Fruit fly (Drosophila melanogaster) whole organism, embryonic: ENCODE results near the gene Indy.

Source experiments
- ATbp ChIP-seq: fragments of 200-800 bp; sonication (Bioruptor generic); optimal IDR thresholded peaks from 2 replicates; lab custom pipeline; 2017; ENCODE audit warnings: missing biosample characterization, mild to moderate bottlenecking, missing genetic modification characterization, missing genetic modification reagents
- B-H1 ChIP-seq: fragments of 200-800 bp; sonication (Bioruptor generic); IDR thresholded peaks from 3 replicates; pipeline ENCODE4 v1.3.6; 2022; ENCODE audit warnings: missing biosample characterization, missing genetic modification characterization
- CG10431 ChIP-seq: fragments of 200-800 bp; sonication (Bioruptor generic); optimal IDR thresholded peaks from 3 replicates; lab custom pipeline; 2018; ENCODE audit warnings: missing biosample characterization, mild to moderate bottlenecking, missing genetic modification characterization
- CG11398 ChIP-seq: fragments of 200-800 bp; sonication (Bioruptor generic); optimal IDR thresholded peaks from 2 replicates; lab custom pipeline; 2016; ENCODE audit warnings: missing biosample characterization, missing genetic modification characterization
- CG13775 ChIP-seq: fragments of 200-800 bp; sonication (Bioruptor generic); optimal IDR thresholded peaks from 3 replicates; lab custom pipeline; 2017; ENCODE audit warnings: missing biosample characterization, mild to moderate bottlenecking, missing genetic modification characterization
- CG14014 ChIP-seq: fragments of 200-800 bp; sonication (Bioruptor generic); IDR thresholded peaks from 2 replicates; pipeline ENCODE4 v1.3.6; 2022; ENCODE audit warnings: missing biosample characterization, missing genetic modification characterization
- CG15479 ChIP-seq: fragments of 200-800 bp; sonication (Bioruptor generic); optimal IDR thresholded peaks from 3 replicates; lab custom pipeline; 2019; ENCODE audit warnings: missing biosample characterization, mild to moderate bottlenecking, missing genetic modification characterization, moderate library complexity
- CG17385 ChIP-seq: fragments of 200-800 bp; sonication (Bioruptor generic); optimal IDR thresholded peaks from 3 replicates; lab custom pipeline; 2018; ENCODE audit warnings: missing biosample characterization, mild to moderate bottlenecking, missing genetic modification characterization
- CG1792 ChIP-seq: fragments of 200-800 bp; sonication (Bioruptor generic); optimal IDR thresholded peaks from 2 replicates; lab custom pipeline; 2016; ENCODE audit warnings: missing biosample characterization, missing genetic modification characterization
- CG2712 ChIP-seq: fragments of 200-800 bp; optimal IDR thresholded peaks from 3 replicates; lab custom pipeline; 2019; ENCODE audit warnings: missing biosample characterization, mild to moderate bottlenecking, missing genetic modification characterization, moderate library complexity
- CG30020 ChIP-seq: fragments of 200-800 bp; optimal IDR thresholded peaks from 2 replicates; lab custom pipeline; 2019; ENCODE audit warnings: missing biosample characterization, mild to moderate bottlenecking, missing genetic modification characterization, moderate library complexity
- CG4820 ChIP-seq: fragments of 200-800 bp; sonication (Bioruptor generic); optimal IDR thresholded peaks from 3 replicates; lab custom pipeline; 2016; ENCODE audit warnings: missing biosample characterization, missing genetic modification characterization
- CG5245 ChIP-seq: fragments of 200-800 bp; sonication (Bioruptor generic); optimal IDR thresholded peaks from 3 replicates; lab custom pipeline; 2016; ENCODE audit warnings: missing biosample characterization, missing genetic modification characterization
- CG6765 ChIP-seq: fragments of 200-800 bp; sonication (Bioruptor generic); optimal IDR thresholded peaks from 3 replicates; lab custom pipeline; 2017; ENCODE audit warnings: missing biosample characterization, mild to moderate bottlenecking, missing genetic modification characterization
- CG6854 ChIP-seq: fragments of 200-800 bp; sonication (Bioruptor generic); optimal IDR thresholded peaks from 3 replicates; lab custom pipeline; 2017; ENCODE audit warnings: missing biosample characterization, mild to moderate bottlenecking, missing genetic modification characterization
- CG7271 ChIP-seq: fragments of 200-800 bp; sonication (Bioruptor generic); optimal IDR thresholded peaks from 2 replicates; lab custom pipeline; 2018; ENCODE audit warnings: missing biosample characterization, mild to moderate bottlenecking, missing genetic modification characterization, moderate library complexity
- CG7786 ChIP-seq: fragments of 200-800 bp; sonication (Bioruptor generic); optimal IDR thresholded peaks from 2 replicates; lab custom pipeline; 2016; ENCODE audit warnings: missing biosample characterization, missing genetic modification characterization
- CG8281 ChIP-seq: fragments of 200-800 bp; sonication (Bioruptor generic); optimal IDR thresholded peaks from 2 replicates; lab custom pipeline; 2018; ENCODE audit warnings: missing biosample characterization, mild to moderate bottlenecking, missing genetic modification characterization, moderate library complexity
- CG8359 ChIP-seq: fragments of 200-800 bp; sonication (Bioruptor generic); optimal IDR thresholded peaks from 2 replicates; lab custom pipeline; 2017; ENCODE audit warnings: missing biosample characterization, mild to moderate bottlenecking, missing genetic modification characterization, borderline replicate concordance
- CG8944 ChIP-seq: fragments of 200-800 bp; sonication (Bioruptor generic); optimal IDR thresholded peaks from 3 replicates; lab custom pipeline; 2016; ENCODE audit warnings: missing biosample characterization, missing genetic modification characterization
- CHES-1-like ChIP-seq: fragments of 200-800 bp; sonication (Bioruptor generic); optimal IDR thresholded peaks from 2 replicates; lab custom pipeline; 2016; ENCODE audit warnings: missing biosample characterization, missing genetic modification characterization
- Dad ChIP-seq: fragments of 200-800 bp; sonication (Bioruptor generic); optimal IDR thresholded peaks from 3 replicates; lab custom pipeline; 2016; ENCODE audit warnings: missing biosample characterization, missing genetic modification characterization
- Dref ChIP-seq: fragments of 200-800 bp; sonication (Bioruptor generic); IDR thresholded peaks from 2 replicates; pipeline ENCODE4 v1.3.6; 2022; ENCODE audit warnings: missing biosample characterization, missing genetic modification characterization
- Ets97D ChIP-seq: fragments of 200-800 bp; sonication (Bioruptor generic); optimal IDR thresholded peaks from 3 replicates; lab custom pipeline; 2016; ENCODE audit warnings: missing biosample characterization, missing genetic modification characterization
- Hand ChIP-seq: fragments of 200-800 bp; sonication (Bioruptor generic); optimal IDR thresholded peaks from 2 replicates; lab custom pipeline; 2017; ENCODE audit warnings: mild to moderate bottlenecking, missing biosample characterization, missing genetic modification reagents, missing genetic modification characterization
- Lhr ChIP-seq: fragments of 200-800 bp; sonication (Bioruptor generic); optimal IDR thresholded peaks from 3 replicates; lab custom pipeline; 2017; ENCODE audit warnings: mild to moderate bottlenecking, missing biosample characterization, missing genetic modification reagents, missing genetic modification characterization
- MESR4 ChIP-seq: fragments of 200-800 bp; sonication (Bioruptor generic); optimal IDR thresholded peaks from 2 replicates; lab custom pipeline; 2018; ENCODE audit warnings: missing biosample characterization, mild to moderate bottlenecking, missing genetic modification characterization, moderate library complexity
- Myb ChIP-seq: fragments of 200-800 bp; sonication (Bioruptor generic); optimal IDR thresholded peaks from 2 replicates; lab custom pipeline; 2016; ENCODE audit warnings: missing biosample characterization, missing genetic modification characterization
- Optix ChIP-seq: fragments of 200-800 bp; sonication (Bioruptor generic); IDR thresholded peaks from 3 replicates; pipeline ENCODE4 v1.3.6; 2022; ENCODE audit warnings: missing biosample characterization, missing genetic modification characterization
- YL-1 ChIP-seq: fragments of 200-800 bp; sonication (Bioruptor generic); optimal IDR thresholded peaks from 3 replicates; lab custom pipeline; 2017; ENCODE audit warnings: missing biosample characterization, mild to moderate bottlenecking, missing genetic modification characterization
- ac ChIP-seq: fragments of 200-800 bp; sonication (Bioruptor generic); optimal IDR thresholded peaks from 3 replicates; lab custom pipeline; 2017; ENCODE audit warnings: missing biosample characterization, mild to moderate bottlenecking, missing genetic modification characterization
- aop ChIP-seq: fragments of 200-800 bp; sonication (Bioruptor generic); IDR thresholded peaks from 2 replicates; pipeline ENCODE4 v1.3.6; 2022; ENCODE audit warnings: missing biosample characterization, missing genetic modification characterization
- ato ChIP-seq: fragments of 200-800 bp; sonication (Bioruptor generic); IDR thresholded peaks from 2 replicates; pipeline ENCODE4 v1.3.6; 2022; ENCODE audit warnings: missing biosample characterization, missing genetic modification characterization; ENCODE audit not compliant: partially characterized antibody
- br ChIP-seq: fragments of >200 bp; optimal IDR thresholded peaks from 2 replicates; lab custom pipeline; 2017
- cg ChIP-seq: fragments of 200-800 bp; sonication (Bioruptor generic); optimal IDR thresholded peaks from 3 replicates; lab custom pipeline; 2019; ENCODE audit warnings: missing biosample characterization, mild to moderate bottlenecking, missing genetic modification characterization, moderate library complexity
- chinmo ChIP-seq: fragments of 200-800 bp; sonication (Bioruptor generic); IDR thresholded peaks from 4 replicates; pipeline ENCODE4 v1.3.6; 2022; ENCODE audit warnings: missing biosample characterization, missing genetic modification characterization; ENCODE audit not compliant: partially characterized antibody
- croc ChIP-seq: fragments of 200-800 bp; sonication (Bioruptor generic); conservative IDR thresholded peaks from 3 replicates; pipeline ENCODE4 v1.3.6; 2022; ENCODE audit warnings: missing biosample characterization, missing genetic modification characterization
- dmrt99B ChIP-seq: fragments of 200-800 bp; sonication (Bioruptor generic); optimal IDR thresholded peaks from 2 replicates; lab custom pipeline; 2018; ENCODE audit warnings: missing biosample characterization, mild to moderate bottlenecking, missing genetic modification characterization, moderate library complexity
- grn ChIP-seq: fragments of 200-800 bp; sonication (Bioruptor generic); optimal IDR thresholded peaks from 3 replicates; lab custom pipeline; 2017; ENCODE audit warnings: missing biosample characterization, missing genetic modification characterization
- gro ChIP-seq: fragments of 200-800 bp; sonication (Bioruptor generic); optimal IDR thresholded peaks from 2 replicates; lab custom pipeline; 2016; ENCODE audit warnings: missing biosample characterization, missing genetic modification characterization
- gsb ChIP-seq: fragments of 200-800 bp; sonication (Bioruptor generic); IDR thresholded peaks from 2 replicates; pipeline ENCODE4 v1.3.6; 2022; ENCODE audit warnings: missing biosample characterization, missing genetic modification characterization
- luna ChIP-seq: fragments of 200-800 bp; sonication (Bioruptor generic); optimal IDR thresholded peaks from 2 replicates; lab custom pipeline; 2016; ENCODE audit warnings: missing biosample characterization, missing genetic modification characterization
- pita ChIP-seq: fragments of 200-800 bp; sonication (Bioruptor generic); optimal IDR thresholded peaks from 2 replicates; lab custom pipeline; 2017; ENCODE audit warnings: missing biosample characterization, mild to moderate bottlenecking, missing genetic modification characterization
- schlank ChIP-seq: fragments of 200-800 bp; sonication (Bioruptor generic); optimal IDR thresholded peaks from 2 replicates; lab custom pipeline; 2018; ENCODE audit warnings: missing biosample characterization, mild to moderate bottlenecking, missing genetic modification characterization
- sim ChIP-seq: fragments of 200-800 bp; sonication (Bioruptor generic); IDR thresholded peaks from 2 replicates; pipeline ENCODE4 v1.3.6; 2022; ENCODE audit warnings: missing biosample characterization, missing genetic modification characterization
- slbo ChIP-seq: fragments of 200-800 bp; sonication (Bioruptor generic); IDR thresholded peaks from 2 replicates; pipeline ENCODE4 v1.3.6; 2022; ENCODE audit warnings: missing biosample characterization, missing genetic modification characterization
- sob ChIP-seq: fragments of 200-800 bp; sonication (Bioruptor generic); IDR thresholded peaks from 2 replicates; pipeline ENCODE4 v1.3.6; 2022; ENCODE audit warnings: missing biosample characterization, missing genetic modification characterization
- sqz ChIP-seq: fragments of 200-800 bp; sonication (Bioruptor generic); optimal IDR thresholded peaks from 3 replicates; lab custom pipeline; 2018; ENCODE audit warnings: missing biosample characterization, mild to moderate bottlenecking, missing genetic modification characterization
- tna ChIP-seq: fragments of 200-800 bp; sonication (Bioruptor generic); IDR thresholded peaks from 2 replicates; pipeline ENCODE4 v1.3.6; 2022; ENCODE audit warnings: missing biosample characterization, missing genetic modification characterization; ENCODE audit not compliant: partially characterized antibody
- unpg ChIP-seq: fragments of 200-800 bp; sonication (Bioruptor generic); optimal IDR thresholded peaks from 3 replicates; lab custom pipeline; 2018; ENCODE audit warnings: missing biosample characterization, mild to moderate bottlenecking, missing genetic modification characterization, moderate library complexity
- wek ChIP-seq: fragments of 200-800 bp; sonication (Bioruptor generic); optimal IDR thresholded peaks from 3 replicates; lab custom pipeline; 2018; ENCODE audit warnings: missing biosample characterization, mild to moderate bottlenecking, missing genetic modification characterization, moderate library complexity
- yki ChIP-seq: fragments of >200 bp; optimal IDR thresholded peaks from 3 replicates; lab custom pipeline; 2018

Gene Indy

dm6 chr3L:18848436-18848835 is 2.4 kb upstream of the Indy start (continued):
- TF ChIP-seq Hand (GFP tag; lab: Kevin White, UChicago) (no peak), cg (GFP tag; lab: Kevin White, UChicago) (no peak), ato (GFP tag; lab: Robert Waterston, UW) (no peak), yki (lab: Kevin White, UChicago) (no peak), CG10431 (GFP tag; lab: Kevin White, UChicago) (peak; percentile 5), Myb (GFP tag; lab: Kevin White, UChicago) (peak; percentile 52), sqz (GFP tag; lab: Kevin White, UChicago) (peak; percentile 61), schlank (tag; lab: Kevin White, UChicago) (no peak), CG6854 (GFP tag; lab: Kevin White, UChicago) (peak; percentile 65), YL-1 (GFP tag; lab: Kevin White, UChicago) (no peak), grn (GFP tag; lab: Kevin White, UChicago) (peak; percentile 40), CG2712 (tag; lab: Kevin White, UChicago) (peak; percentile 74), CG15479 (GFP tag; lab: Kevin White, UChicago) (no peak), ac (GFP tag; lab: Kevin White, UChicago) (peak; percentile 22), CG11398 (peak; percentile 70), chinmo (GFP tag; lab: Robert Waterston, UW) (peak; percentile 80; the same call in 2 of the 4 replicates), Dad (GFP tag; lab: Kevin White, UChicago) (peak; percentile 70), B-H1 (GFP tag; lab: Robert Waterston, UW) (peak; percentile 51; the same call in 1 of the 3 replicates), CG14014 (GFP tag; lab: Robert Waterston, UW) (no peak; the same call in 1 of the 2 replicates), br (lab: Kevin White, UChicago) (no peak), wek (no peak), tna (GFP tag; lab: Robert Waterston, UW) (no peak), gro (GFP tag; lab: Kevin White, UChicago) (peak; percentile 65), CG8944 (GFP tag; lab: Kevin White, UChicago) (peak; percentile 61), CG1792 (GFP tag; lab: Kevin White, UChicago) (peak; percentile 41), slbo (GFP tag; lab: Robert Waterston, UW) (no peak), CG4820 (GFP tag; lab: Kevin White, UChicago) (peak; percentile 40), CG6765 (peak; percentile 73), CG8281 (tag; lab: Kevin White, UChicago) (peak; percentile 17), croc (GFP tag; lab: Robert Waterston, UW) (0 out of 3 replicates have a peak, but pooled peaks have one; percentile 11), pita (GFP tag; lab: Kevin White, UChicago) (peak; percentile 85), unpg (GFP tag; lab: Kevin White, UChicago) (peak; percentile 69), CG17385 (GFP tag; lab: Kevin White, UChicago) (peak; percentile 47), MESR4 (peak; percentile 12), luna (peak; percentile 12), Lhr (GFP tag; lab: Kevin White, UChicago) (peak; percentile 80), CHES-1-like (GFP tag; lab: Kevin White, UChicago) (peak; percentile 66), Optix (GFP tag; lab: Robert Waterston, UW) (no peak), CG7786 (peak; percentile 49), sim (GFP tag; lab: Robert Waterston, UW) (no peak), ATbp (GFP tag; lab: Kevin White, UChicago) (no peak), gsb (GFP tag; lab: Robert Waterston, UW) (no peak), CG13775 (GFP tag; lab: Kevin White, UChicago) (peak; percentile 72), Ets97D (GFP tag; lab: Kevin White, UChicago) (peak; percentile 48), aop (no peak), CG7271 (tag; lab: Kevin White, UChicago) (peak; percentile 44), CG8359 (GFP tag; lab: Kevin White, UChicago) (peak; percentile 24), CG30020 (peak; percentile 12), Dref (GFP tag; lab: Robert Waterston, UW) (no peak), sob (GFP tag; lab: Robert Waterston, UW) (no peak), dmrt99B (peak; percentile 62), CG5245 (peak; percentile 57)
